Worm (Caenorhabditis elegans): ENCODE results near the gene Y73C8C.3.

Y73C8C.3 gene

DNA sequence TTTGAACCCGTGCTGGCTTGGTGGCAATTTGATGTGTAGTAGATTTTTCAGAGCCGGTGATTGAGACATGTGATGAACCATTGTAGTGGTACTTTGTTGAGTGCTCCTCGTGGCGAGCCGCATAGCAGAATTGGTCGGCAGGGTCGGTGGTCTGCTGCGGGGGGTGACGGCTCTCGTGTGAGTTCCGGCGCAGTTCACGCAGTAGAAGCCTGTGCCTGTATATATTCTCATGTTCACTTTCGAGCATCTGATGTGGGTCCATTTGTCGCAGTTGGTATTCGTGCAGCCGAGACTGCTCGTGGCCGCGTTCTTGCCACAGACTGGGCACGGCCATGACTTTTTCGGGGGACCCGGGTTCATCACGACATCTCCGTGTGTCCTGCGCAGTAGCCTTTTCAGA is 47.2 kb downstream of the Y73C8C.3 start:
- TF ChIP-seq pqm-1 (tag; optimal IDR thresholded peaks at IDR 0.05) = no peak
- no peak for TF ChIP-seq eor-1 (tag; optimal IDR thresholded peaks at IDR 0.05)
- TF ChIP-seq nhr-43 (tag; optimal IDR thresholded peaks at IDR 0.05; ENCODE audit: poor library complexity, severe bottlenecking) = no peak
- TF ChIP-seq nhr-76 (tag; optimal IDR thresholded peaks at IDR 0.05) = no peak

DNA sequence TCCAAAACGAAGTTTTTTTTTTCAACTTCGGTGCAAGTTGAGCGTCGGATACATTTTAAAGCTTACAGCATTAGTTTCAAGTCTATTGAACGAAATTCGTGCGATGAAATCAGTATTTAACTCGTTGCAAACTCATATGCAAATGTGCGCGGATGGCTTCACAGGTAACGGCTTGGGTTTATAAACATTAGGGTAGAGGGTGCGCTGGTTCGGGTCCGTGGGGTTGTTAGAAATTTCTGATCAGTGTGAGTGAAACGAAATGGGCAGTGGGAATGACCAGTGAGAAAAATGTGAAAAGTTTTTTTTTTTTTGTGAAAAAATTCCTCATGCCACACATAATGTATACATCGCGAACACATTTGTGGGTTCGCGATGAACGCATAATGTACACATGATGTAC is 48.1 kb downstream of the Y73C8C.3 start:
- no peak for TF ChIP-seq pha-4 (tag; optimal IDR thresholded peaks at IDR 0.05)
- no peak for TF ChIP-seq elt-1 (tag; optimal IDR thresholded peaks at IDR 0.05)
- no peak for TF ChIP-seq lin-39 (tag; optimal IDR thresholded peaks at IDR 0.05)
- TF ChIP-seq ceh-9 (tag; optimal IDR thresholded peaks at IDR 0.05) = no peak
- no peak for TF ChIP-seq egl-5 (tag; optimal IDR thresholded peaks at IDR 0.05)
- TF ChIP-seq ztf-11 (tag; optimal IDR thresholded peaks at IDR 0.05) = no peak
- no peak for TF ChIP-seq jun-1 (tag; optimal IDR thresholded peaks at IDR 0.05)
- no peak for TF ChIP-seq lsy-12 (tag; optimal IDR thresholded peaks at IDR 0.05)
- TF ChIP-seq nhr-11 (tag; optimal IDR thresholded peaks at IDR 0.05) = no peak
- TF ChIP-seq nhr-25 (tag; optimal IDR thresholded peaks at IDR 0.05) = no peak
- no peak for TF ChIP-seq tbx-2 (tag; optimal IDR thresholded peaks at IDR 0.05)
- TF ChIP-seq nhr-76 (tag; optimal IDR thresholded peaks at IDR 0.05) = no peak
- no peak for TF ChIP-seq ceh-28 (tag; optimal IDR thresholded peaks at IDR 0.05)
- no peak for TF ChIP-seq elt-2 (tag; optimal IDR thresholded peaks at IDR 0.05)
- no peak for TF ChIP-seq sea-2 (GFP tag; optimal IDR thresholded peaks at IDR 0.05)
- TF ChIP-seq R02D3.7 (tag; optimal IDR thresholded peaks at IDR 0.05) = no peak

DNA sequence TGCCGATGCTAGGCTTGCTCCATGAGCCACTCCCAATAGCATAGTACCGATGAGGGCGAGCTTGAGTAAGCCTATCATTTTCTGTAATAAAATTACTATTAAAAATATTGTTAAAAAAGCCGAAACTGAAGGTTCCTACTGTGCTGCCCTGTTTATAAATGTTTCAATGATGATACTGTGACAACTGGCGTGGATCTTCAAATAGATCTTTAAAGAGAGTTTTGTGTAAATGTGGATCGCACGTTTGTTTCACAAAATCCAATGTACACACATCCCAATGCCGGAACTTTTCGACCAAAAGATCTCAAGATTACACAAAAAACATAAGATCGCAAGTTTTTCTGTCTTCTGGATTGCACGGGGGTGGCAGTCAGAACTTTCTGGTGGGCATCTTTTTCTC is 50.4 kb downstream of the Y73C8C.3 start, which contains the start of gene C36C5.14:
TSS of gene C36C5.14 (minus strand) at position 101 of the 400 bp plus-strand sequence.
- TF ChIP-seq egl-5 (tag; optimal IDR thresholded peaks at IDR 0.05) = no peak

DNA sequence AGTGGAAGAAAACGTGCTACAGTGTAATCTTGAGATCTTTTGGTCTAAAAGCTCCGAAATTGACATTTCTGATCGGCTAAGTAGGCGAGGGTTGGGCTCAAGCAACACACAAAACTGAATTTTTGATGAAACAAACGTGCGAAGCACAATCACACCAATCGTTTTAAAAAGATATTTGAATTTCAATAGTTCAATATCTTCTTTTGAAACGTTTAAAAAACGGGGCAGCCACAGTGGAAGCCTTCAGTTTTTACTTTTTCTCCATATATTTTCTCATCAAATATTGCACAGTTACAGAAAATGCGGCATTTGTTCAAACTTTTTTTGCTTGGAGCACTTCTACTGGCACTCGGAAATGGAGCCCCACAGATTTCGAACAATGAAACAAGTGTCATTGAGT is 51.2 kb downstream of the Y73C8C.3 start, which contains the start of gene C36C5.4:
TSS of gene C36C5.4 (plus strand) at position 301 of the 400 bp plus-strand sequence.
- TF ChIP-seq elt-1 (tag; optimal IDR thresholded peaks at IDR 0.05) = no peak
- no peak for TF ChIP-seq aly-2 (tag; optimal IDR thresholded peaks at IDR 0.05)
- no peak for TF ChIP-seq nhr-43 (tag; optimal IDR thresholded peaks at IDR 0.05; ENCODE audit: poor library complexity, severe bottlenecking)
- TF ChIP-seq nhr-76 (tag; optimal IDR thresholded peaks at IDR 0.05) = no peak
- TF ChIP-seq ceh-82 (tag; optimal IDR thresholded peaks at IDR 0.05) = no peak
- no peak for TF ChIP-seq lin-39 (tag; optimal IDR thresholded peaks at IDR 0.05)
